Fruit fly (Drosophila melanogaster): ENCODE results near the gene cry.

cry gene

dm6 chr3R:19226137-19226873, 14.4 kb downstream of the cry start, which contains the start of gene vib (continued):
- TF ChIP-seq pdm3 (GFP tag; optimal IDR thresholded peaks at IDR 0.05) (peak; percentile 6), Lpt (GFP tag; optimal IDR thresholded peaks at IDR 0.05) (no peak), Eip78C (GFP tag) (peak; percentile 47), acj6 (GFP tag; optimal IDR thresholded peaks at IDR 0.05) (no peak), lz (GFP tag; optimal IDR thresholded peaks at IDR 0.05) (no peak), Eip75B (GFP tag; optimal IDR thresholded peaks at IDR 0.05) (no peak), Sox15 (GFP tag; optimal IDR thresholded peaks at IDR 0.05) (no peak), dac (GFP tag; optimal IDR thresholded peaks at IDR 0.05) (no peak), Smox (GFP tag; optimal IDR thresholded peaks at IDR 0.05) (no peak), CG16779 (tag; optimal IDR thresholded peaks at IDR 0.05) (no peak), CG7368 (GFP tag; optimal IDR thresholded peaks at IDR 0.05) (no peak), CG10631 (GFP tag; optimal IDR thresholded peaks at IDR 0.05) (no peak), spab (GFP tag; optimal IDR thresholded peaks at IDR 0.05) (no peak), CG4318 (GFP tag; optimal IDR thresholded peaks at IDR 0.05) (no peak), salr (GFP tag; optimal IDR thresholded peaks at IDR 0.05) (no peak), CG11762 (GFP tag; optimal IDR thresholded peaks at IDR 0.05; ENCODE audit: insufficient read depth) (no peak), net (GFP tag; optimal IDR thresholded peaks at IDR 0.05) (peak; percentile 38), Ets21C (GFP tag; optimal IDR thresholded peaks at IDR 0.05) (no peak), Gug (GFP tag; IDR thresholded peaks at IDR 0.05) (no peak), esn (GFP tag; optimal IDR thresholded peaks at IDR 0.05) (peak; percentile 47), Sox14 (GFP tag; optimal IDR thresholded peaks at IDR 0.05) (no peak), topi (GFP tag; optimal IDR thresholded peaks at IDR 0.05) (peak; percentile 16), cyc (GFP tag; optimal IDR thresholded peaks at IDR 0.05) (no peak)

DNA sequence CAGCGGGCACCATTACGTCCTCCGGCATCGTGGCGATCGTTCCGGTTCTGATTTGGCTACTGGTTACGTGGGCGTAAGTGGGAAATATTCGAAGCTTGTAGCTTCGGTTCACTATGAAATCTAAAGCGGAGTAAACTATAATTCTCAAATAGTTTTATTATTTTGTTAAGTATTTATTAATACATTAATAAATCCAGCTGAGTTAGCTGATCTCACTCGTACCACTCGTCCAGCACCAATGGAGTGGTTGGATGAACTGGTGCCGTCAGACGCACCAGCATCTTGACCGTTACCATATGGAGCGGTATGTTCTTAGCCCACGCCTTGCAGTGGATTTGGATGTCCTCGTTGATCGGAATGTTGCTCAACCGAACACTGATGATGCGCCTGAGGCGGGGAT, 16.1 kb downstream of the cry start, which contains the start of gene CG11703:
Gene CG11703, minus strand, starts transcription at position 101 of the 400 bp plus-strand sequence.
- TF ChIP-seq CG3919 (GFP tag; optimal IDR thresholded peaks at IDR 0.05) = no peak
- TF ChIP-seq dac (GFP tag; optimal IDR thresholded peaks at IDR 0.05) = no peak

DNA sequence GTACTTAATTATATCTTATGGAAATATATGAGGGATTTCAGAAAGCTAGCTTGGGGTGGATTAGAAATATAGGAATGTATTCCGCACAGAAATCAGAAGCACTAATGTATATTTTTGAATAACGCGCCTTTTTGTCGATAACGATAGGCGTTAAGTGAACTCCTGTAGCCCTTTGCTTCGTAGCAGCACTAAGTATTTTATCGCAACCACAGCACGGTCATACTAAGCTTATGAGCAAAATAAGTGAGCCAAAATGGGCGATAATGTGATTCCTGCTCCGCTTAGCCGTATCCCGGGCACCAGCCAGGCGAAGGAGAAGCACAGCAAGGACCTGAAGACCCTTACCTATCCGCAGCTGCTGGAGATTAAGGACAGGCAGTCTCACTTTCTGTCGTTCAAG, 17.3 kb downstream of the cry start, which contains the start of the genes CG5250 and Polr2M:
Gene CG5250, minus strand, starts transcription at position 32 of the 400 bp plus-strand sequence.
Gene Polr2M, plus strand, starts transcription at position 219 of the 400 bp plus-strand sequence.
- TF ChIP-seq OdsH (GFP tag; optimal IDR thresholded peaks at IDR 0.05) = no peak
- TF ChIP-seq Sox15 (GFP tag; optimal IDR thresholded peaks at IDR 0.05) = no peak
- no peak for TF ChIP-seq CG10669 (GFP tag; optimal IDR thresholded peaks at IDR 0.05)
- TF ChIP-seq topi (GFP tag; optimal IDR thresholded peaks at IDR 0.05) = no peak
- no peak for TF ChIP-seq fkh (GFP tag; optimal IDR thresholded peaks at IDR 0.05)
- no peak for TF ChIP-seq cyc (GFP tag; optimal IDR thresholded peaks at IDR 0.05)
- no peak for TF ChIP-seq esn (GFP tag; optimal IDR thresholded peaks at IDR 0.05)
- TF ChIP-seq Hr38 (GFP tag; optimal IDR thresholded peaks at IDR 0.05) = no peak
- no peak for TF ChIP-seq CG6276 (GFP tag; optimal IDR thresholded peaks at IDR 0.05)

dm6 chr3R:19238934-19239333, 27.0 kb downstream of the cry start:
- no peak for TF ChIP-seq CG1621 (tag; optimal IDR thresholded peaks at IDR 0.05)
- no peak for TF ChIP-seq Hr38 (GFP tag; optimal IDR thresholded peaks at IDR 0.05)
- no peak for TF ChIP-seq CG6854 (GFP tag; optimal IDR thresholded peaks at IDR 0.05)
- no peak for TF ChIP-seq vri (GFP tag; optimal IDR thresholded peaks at IDR 0.05)
- no peak for TF ChIP-seq Lpt (GFP tag; optimal IDR thresholded peaks at IDR 0.05)
- no peak for TF ChIP-seq Hr4 (GFP tag; optimal IDR thresholded peaks at IDR 0.05)
- no peak for TF ChIP-seq svp (GFP tag)
- TF ChIP-seq CG8119 (GFP tag; IDR thresholded peaks at IDR 0.05) = no peak
- no peak for TF ChIP-seq lz (GFP tag; optimal IDR thresholded peaks at IDR 0.05)
- no peak for TF ChIP-seq CG11294 (GFP tag; IDR thresholded peaks at IDR 0.05)
- no peak for TF ChIP-seq Smox (GFP tag; optimal IDR thresholded peaks at IDR 0.05)
- no peak for TF ChIP-seq fd59A (GFP tag; optimal IDR thresholded peaks at IDR 0.05)

Data from whole organism, prepupa.